Fruit fly (Drosophila melanogaster) whole organism, embryonic: ENCODE data around the gene CG7512.

Experiments
- Blimp-1 ChIP-seq: fragments of 200-800 bp; sonication (Bioruptor generic); optimal IDR thresholded peaks from 3 replicates; lab custom pipeline; 2018; ENCODE audit warnings: missing biosample characterization, missing genetic modification characterization, mild to moderate bottlenecking, moderate library complexity, missing genetic modification reagents
- CG11504 ChIP-seq: fragments of 200-800 bp; sonication (Bioruptor generic); optimal IDR thresholded peaks from 3 replicates; lab custom pipeline; 2019; ENCODE audit warnings: missing biosample characterization, mild to moderate bottlenecking, missing genetic modification characterization, moderate library complexity
- CG11695 ChIP-seq: fragments of 200-800 bp; sonication (Bioruptor generic); IDR thresholded peaks from 3 replicates; pipeline ENCODE4 v1.3.6; 2022; ENCODE audit warnings: missing biosample characterization, missing genetic modification characterization
- CG12104 ChIP-seq: fragments of 200-800 bp; sonication (Bioruptor generic); optimal IDR thresholded peaks from 3 replicates; lab custom pipeline; 2016; ENCODE audit warnings: missing biosample characterization, missing genetic modification characterization
- CG13424 ChIP-seq: fragments of 200-800 bp; sonication (Bioruptor generic); optimal IDR thresholded peaks from 2 replicates; lab custom pipeline; 2019; ENCODE audit warnings: missing biosample characterization, mild to moderate bottlenecking, missing genetic modification characterization, moderate library complexity
- CG13775 ChIP-seq: fragments of 200-800 bp; sonication (Bioruptor generic); optimal IDR thresholded peaks from 3 replicates; lab custom pipeline; 2017; ENCODE audit warnings: missing biosample characterization, mild to moderate bottlenecking, missing genetic modification characterization
- CG1792 ChIP-seq: fragments of 200-800 bp; sonication (Bioruptor generic); optimal IDR thresholded peaks from 2 replicates; lab custom pipeline; 2016; ENCODE audit warnings: missing biosample characterization, missing genetic modification characterization
- CG1832 ChIP-seq: fragments of 200-800 bp; sonication (Bioruptor generic); optimal IDR thresholded peaks from 2 replicates; lab custom pipeline; 2017; ENCODE audit warnings: missing biosample characterization, mild to moderate bottlenecking, missing genetic modification characterization, inconsistent platforms
- CG18599 ChIP-seq: fragments of 200-800 bp; sonication (Bioruptor generic); optimal IDR thresholded peaks from 3 replicates; lab custom pipeline; 2017; ENCODE audit warnings: missing biosample characterization, missing genetic modification characterization, mild to moderate bottlenecking, moderate library complexity, missing genetic modification reagents
- CG2202 ChIP-seq: fragments of 200-800 bp; sonication (Bioruptor generic); optimal IDR thresholded peaks from 2 replicates; lab custom pipeline; 2018; ENCODE audit warnings: missing biosample characterization, mild to moderate bottlenecking, missing genetic modification characterization
- CG2678 ChIP-seq: fragments of 200-800 bp; sonication (Bioruptor generic); optimal IDR thresholded peaks from 3 replicates; lab custom pipeline; 2019; ENCODE audit warnings: missing biosample characterization, mild to moderate bottlenecking, missing genetic modification characterization, moderate library complexity
- CG2875 ChIP-seq: fragments of 200-800 bp; sonication (Bioruptor generic); optimal IDR thresholded peaks from 2 replicates; lab custom pipeline; 2017; ENCODE audit warnings: missing biosample characterization, mild to moderate bottlenecking, missing genetic modification characterization, missing genetic modification reagents
- CG7987 ChIP-seq: fragments of 200-800 bp; sonication (Bioruptor generic); optimal IDR thresholded peaks from 2 replicates; lab custom pipeline; 2018; ENCODE audit warnings: missing biosample characterization, mild to moderate bottlenecking, missing genetic modification characterization, moderate library complexity
- CG8290 ChIP-seq, 3 experiments: fragments of 200-800 bp; sonication (Bioruptor generic); optimal IDR thresholded peaks; 2 replicates each; lab custom pipeline; 2016 to 2019; ENCODE audit warnings: missing biosample characterization in 3 of 3, missing genetic modification characterization in 3 of 3, mild to moderate bottlenecking in 2 of 3, moderate library complexity in 1 of 3
- CG8478 ChIP-seq: fragments of >200 bp; optimal IDR thresholded peaks from 2 replicates; lab custom pipeline; 2018
- CG9609 ChIP-seq: fragments of 200-800 bp; sonication (Bioruptor generic); optimal IDR thresholded peaks from 3 replicates; lab custom pipeline; 2016; ENCODE audit warnings: missing biosample characterization, missing genetic modification characterization
- CG9797 ChIP-seq: fragments of 200-800 bp; sonication (Bioruptor generic); optimal IDR thresholded peaks from 3 replicates; lab custom pipeline; 2018; ENCODE audit warnings: missing biosample characterization, mild to moderate bottlenecking, missing genetic modification characterization
- CoRest ChIP-seq: fragments of 200-800 bp; sonication (Bioruptor generic); optimal IDR thresholded peaks from 3 replicates; lab custom pipeline; 2018; ENCODE audit warnings: missing biosample characterization, mild to moderate bottlenecking, missing genetic modification characterization, moderate library complexity
- GATAe ChIP-seq: fragments of 200-800 bp; sonication (Bioruptor generic); conservative IDR thresholded peaks from 2 replicates; pipeline ENCODE4 v1.3.6; 2022; ENCODE audit warnings: missing biosample characterization, missing genetic modification characterization
- HHEX ChIP-seq: fragments of 200-800 bp; sonication (Bioruptor generic); optimal IDR thresholded peaks from 3 replicates; lab custom pipeline; 2017; ENCODE audit warnings: missing biosample characterization, mild to moderate bottlenecking, missing genetic modification characterization, missing genetic modification reagents
- Hmx ChIP-seq: fragments of 200-800 bp; sonication (Bioruptor generic); optimal IDR thresholded peaks from 2 replicates; lab custom pipeline; 2016; ENCODE audit warnings: missing biosample characterization, missing genetic modification characterization
- Lhr ChIP-seq: fragments of 200-800 bp; sonication (Bioruptor generic); optimal IDR thresholded peaks from 3 replicates; lab custom pipeline; 2017; ENCODE audit warnings: mild to moderate bottlenecking, missing biosample characterization, missing genetic modification reagents, missing genetic modification characterization
- Nf-YC ChIP-seq: fragments of 200-800 bp; optimal IDR thresholded peaks from 3 replicates; lab custom pipeline; 2019; ENCODE audit warnings: missing biosample characterization, mild to moderate bottlenecking, missing genetic modification characterization, moderate library complexity
- Poxn ChIP-seq: fragments of 200-800 bp; sonication (Bioruptor generic); IDR thresholded peaks from 2 replicates; pipeline ENCODE4 v1.3.6; 2022; ENCODE audit warnings: missing biosample characterization, missing genetic modification characterization
- Side ChIP-seq: fragments of 200-800 bp; sonication (Bioruptor generic); optimal IDR thresholded peaks from 2 replicates; lab custom pipeline; 2016; ENCODE audit warnings: missing biosample characterization, missing genetic modification characterization
- bab2 ChIP-seq: fragments of 200-800 bp; sonication (Bioruptor generic); optimal IDR thresholded peaks from 2 replicates; lab custom pipeline; 2016; ENCODE audit warnings: missing biosample characterization, missing genetic modification characterization
- bbx ChIP-seq: fragments of 200-800 bp; sonication (Bioruptor generic); IDR thresholded peaks from 2 replicates; pipeline ENCODE4 v1.3.6; 2022; ENCODE audit warnings: missing biosample characterization, missing genetic modification characterization; ENCODE audit not compliant: partially characterized antibody
- ci ChIP-seq: fragments of 200-800 bp; sonication (Bioruptor generic); IDR thresholded peaks from 3 replicates; pipeline ENCODE4 v1.3.6; 2022; ENCODE audit warnings: missing biosample characterization, missing genetic modification characterization
- crc ChIP-seq: fragments of 200-800 bp; sonication (Bioruptor generic); optimal IDR thresholded peaks from 2 replicates; lab custom pipeline; 2016; ENCODE audit warnings: missing biosample characterization, missing genetic modification characterization
- disco-r ChIP-seq: fragments of 200-800 bp; sonication (Bioruptor generic); optimal IDR thresholded peaks from 2 replicates; lab custom pipeline; 2016; ENCODE audit warnings: missing biosample characterization, missing genetic modification characterization
- emc ChIP-seq: fragments of 200-800 bp; sonication (Bioruptor generic); optimal IDR thresholded peaks from 2 replicates; lab custom pipeline; 2016; ENCODE audit warnings: missing biosample characterization, missing genetic modification characterization
- hbn ChIP-seq: fragments of 200-800 bp; sonication (Bioruptor generic); IDR thresholded peaks from 2 replicates; pipeline ENCODE4 v1.3.6; 2022; ENCODE audit warnings: missing biosample characterization, missing genetic modification characterization; ENCODE audit not compliant: partially characterized antibody
- hkb ChIP-seq, 2 experiments: fragments of 200-800 bp in 1 of 2; fragments of >200 bp in 1 of 2; sonication (Bioruptor generic) in 1 of 2; IDR thresholded peaks in 1 of 2; optimal IDR thresholded peaks in 1 of 2; 2 replicates each; pipeline versions ENCODE4 v1.3.6 to Lab custom; 2017 to 2022; ENCODE audit warnings: missing biosample characterization in 1 of 2, missing genetic modification characterization in 1 of 2
- insv ChIP-seq, 2 experiments: fragments of 200-800 bp; sonication (Bioruptor generic); optimal IDR thresholded peaks; 3 replicates each; lab custom pipeline; 2016 to 2018; ENCODE audit warnings: missing biosample characterization in 2 of 2, missing genetic modification characterization in 2 of 2
- jigr1 ChIP-seq: fragments of 200-800 bp; sonication (Bioruptor generic); IDR thresholded peaks from 3 replicates; pipeline ENCODE4 v1.3.6; 2022; ENCODE audit warnings: missing biosample characterization, missing genetic modification characterization
- lilli ChIP-seq: fragments of 200-800 bp; sonication (Bioruptor generic); optimal IDR thresholded peaks from 3 replicates; lab custom pipeline; 2016; ENCODE audit warnings: missing biosample characterization, missing genetic modification characterization
- lola ChIP-seq, 3 experiments: fragments of >200 bp in 2 of 3; fragments of 200-800 bp in 1 of 3; sonication (Bioruptor generic) in 1 of 3; optimal IDR thresholded peaks; 2 replicates each; lab custom pipeline; 2017 to 2019; ENCODE audit warnings: missing biosample characterization in 3 of 3, missing genetic modification characterization in 3 of 3, mild to moderate bottlenecking in 1 of 3, moderate library complexity in 1 of 3
- luna ChIP-seq: fragments of 200-800 bp; sonication (Bioruptor generic); optimal IDR thresholded peaks from 2 replicates; lab custom pipeline; 2016; ENCODE audit warnings: missing biosample characterization, missing genetic modification characterization
- mam ChIP-seq: fragments of 200-800 bp; sonication (Bioruptor generic); optimal IDR thresholded peaks from 3 replicates; lab custom pipeline; 2016; ENCODE audit warnings: missing biosample characterization, missing genetic modification characterization
- org-1 ChIP-seq: fragments of 200-800 bp; sonication (Bioruptor generic); optimal IDR thresholded peaks from 2 replicates; lab custom pipeline; 2017; ENCODE audit warnings: missing biosample characterization, missing genetic modification characterization
- peb ChIP-seq: fragments of 200-800 bp; sonication (Bioruptor generic); IDR thresholded peaks from 2 replicates; pipeline ENCODE4 v1.3.6; 2022; ENCODE audit warnings: missing biosample characterization, missing genetic modification characterization
- pfk ChIP-seq: fragments of 200-800 bp; sonication (Bioruptor generic); optimal IDR thresholded peaks from 2 replicates; lab custom pipeline; 2018; ENCODE audit warnings: missing biosample characterization, mild to moderate bottlenecking, missing genetic modification characterization, moderate library complexity
- psq ChIP-seq: fragments of 200-800 bp; sonication (Bioruptor generic); optimal IDR thresholded peaks from 2 replicates; lab custom pipeline; 2017; ENCODE audit warnings: missing biosample characterization, missing genetic modification characterization
- so ChIP-seq: fragments of 200-800 bp; sonication (Bioruptor generic); IDR thresholded peaks from 3 replicates; pipeline ENCODE4 v1.3.6; 2022; ENCODE audit warnings: missing biosample characterization, missing genetic modification characterization
- ssp ChIP-seq: fragments of 200-800 bp; sonication (Bioruptor generic); IDR thresholded peaks from 2 replicates; pipeline ENCODE4 v1.3.6; 2022; ENCODE audit warnings: missing biosample characterization, missing genetic modification characterization
- tna ChIP-seq: fragments of 200-800 bp; sonication (Bioruptor generic); IDR thresholded peaks from 2 replicates; pipeline ENCODE4 v1.3.6; 2022; ENCODE audit warnings: missing biosample characterization, missing genetic modification characterization; ENCODE audit not compliant: partially characterized antibody
- vnd ChIP-seq: fragments of 200-800 bp; sonication (Bioruptor generic); IDR thresholded peaks from 3 replicates; pipeline ENCODE4 v1.3.6; 2022; ENCODE audit warnings: missing biosample characterization, missing genetic modification characterization; ENCODE audit not compliant: partially characterized antibody
- yki ChIP-seq: fragments of >200 bp; optimal IDR thresholded peaks from 3 replicates; lab custom pipeline; 2018

CG7512 gene

dm6 chr3L:11555662-11556460 is 42.4 kb downstream of the CG7512 start (continued):
- no peak for TF ChIP-seq CG9609 (GFP tag; lab: Kevin White, UChicago)
- TF ChIP-seq CG1792 (GFP tag; lab: Kevin White, UChicago), result peak; percentile 35
- no peak for TF ChIP-seq GATAe (GFP tag; lab: Robert Waterston, UW)
- peak; percentile 61 for TF ChIP-seq CG2875 (GFP tag; lab: Kevin White, UChicago)
- TF ChIP-seq luna (GFP tag; lab: Kevin White, UChicago), result no peak
- TF ChIP-seq yki (lab: Kevin White, UChicago), result no peak
- peak; percentile 87 for TF ChIP-seq CoRest (tag; lab: Kevin White, UChicago)
- no peak for TF ChIP-seq CG8290 (GFP tag; optimal IDR thresholded peaks at IDR 0.05; lab: Kevin White, UChicago)
- peak in 1 of 2 experiments; percentile 66 for TF ChIP-seq CG8290 (tag; optimal IDR thresholded peaks at IDR 0.05; lab: Kevin White, UChicago)
- peak; percentile 44 for TF ChIP-seq mam (GFP tag; lab: Kevin White, UChicago)
- TF ChIP-seq CG18599, result peak; percentile 76
- TF ChIP-seq CG7987 (GFP tag; lab: Kevin White, UChicago), result peak; percentile 7
- TF ChIP-seq tna, result no peak
- peak; percentile 34 for TF ChIP-seq CG13775
- TF ChIP-seq ci (GFP tag; lab: Robert Waterston, UW), result peak; percentile 29; the same call in 2 of the 3 replicates
- TF ChIP-seq CG11504, result peak; percentile 85
- TF ChIP-seq Hmx (GFP tag; lab: Kevin White, UChicago), result no peak
- TF ChIP-seq CG1832, result no peak
- TF ChIP-seq lilli (GFP tag; lab: Kevin White, UChicago), result peak; percentile 44
- TF ChIP-seq CG2678 (tag; lab: Kevin White, UChicago), result peak; percentile 91
- TF ChIP-seq bbx (GFP tag; lab: Robert Waterston, UW), result no peak
- TF ChIP-seq CG2202, result peak; percentile 63
- TF ChIP-seq CG12104 (GFP tag; lab: Kevin White, UChicago), result peak; percentile 60
- peak; percentile 50 for TF ChIP-seq Nf-YC (tag; lab: Kevin White, UChicago)
- TF ChIP-seq so (GFP tag; lab: Robert Waterston, UW), result peak; percentile 51; the same call in 1 of the 3 replicates
- no peak for TF ChIP-seq CG9797 (GFP tag; lab: Kevin White, UChicago)
- no peak for TF ChIP-seq CG8478 (lab: Kevin White, UChicago)
- peak; percentile 64 for TF ChIP-seq HHEX (GFP tag; lab: Kevin White, UChicago)
- TF ChIP-seq Blimp-1 (GFP tag; lab: Kevin White, UChicago), result peak; percentile 89
- TF ChIP-seq hbn (GFP tag; lab: Robert Waterston, UW), result peak; percentile 25; the same call in 1 of the 2 replicates
- peak; percentile 9; the same call in 1 of the 2 replicates for TF ChIP-seq peb (GFP tag; lab: Robert Waterston, UW)
- no peak for TF ChIP-seq pfk (GFP tag; lab: Kevin White, UChicago)
- TF ChIP-seq lola (GFP tag; optimal IDR thresholded peaks at IDR 0.05; lab: Kevin White, UChicago), result peak in 1 of 3 experiments; percentile 85
- peak; percentile 53; the same call in 1 of the 2 replicates for TF ChIP-seq ssp (GFP tag; lab: Robert Waterston, UW)
- TF ChIP-seq Side, result peak; percentile 20
- TF ChIP-seq CG11695 (GFP tag; lab: Robert Waterston, UW), result peak; percentile 80
- peak; percentile 43 for TF ChIP-seq psq
- TF ChIP-seq vnd (GFP tag; lab: Robert Waterston, UW), result no peak
- no peak for TF ChIP-seq emc (GFP tag; lab: Kevin White, UChicago)
- TF ChIP-seq Poxn (GFP tag; lab: Robert Waterston, UW), result no peak
- no peak for TF ChIP-seq jigr1 (GFP tag; lab: Robert Waterston, UW)
- peak; percentile 84 for TF ChIP-seq CG13424 (tag; lab: Kevin White, UChicago)
- TF ChIP-seq org-1 (GFP tag; lab: Kevin White, UChicago), result peak; percentile 64
- no peak for TF ChIP-seq hkb (optimal IDR thresholded peaks at IDR 0.05; lab: Kevin White, UChicago)
- 0 out of 2 replicates have a peak, but pooled peaks have one; percentile 28 for TF ChIP-seq hkb (GFP tag; IDR thresholded peaks at IDR 0.05; lab: Robert Waterston, UW)
- no peak for TF ChIP-seq crc (GFP tag; lab: Kevin White, UChicago)
- TF ChIP-seq Lhr (GFP tag; lab: Kevin White, UChicago), result peak; percentile 32
- peak; percentile 62 for TF ChIP-seq bab2 (GFP tag; lab: Kevin White, UChicago)
- TF ChIP-seq disco-r (GFP tag; lab: Kevin White, UChicago), result peak; percentile 41
- no peak for TF ChIP-seq insv (GFP tag; optimal IDR thresholded peaks at IDR 0.05; lab: Kevin White, UChicago)
